Fruit fly (Drosophila melanogaster): ENCODE measurements around the gene CG5676.

The CG5676 gene

DNA sequence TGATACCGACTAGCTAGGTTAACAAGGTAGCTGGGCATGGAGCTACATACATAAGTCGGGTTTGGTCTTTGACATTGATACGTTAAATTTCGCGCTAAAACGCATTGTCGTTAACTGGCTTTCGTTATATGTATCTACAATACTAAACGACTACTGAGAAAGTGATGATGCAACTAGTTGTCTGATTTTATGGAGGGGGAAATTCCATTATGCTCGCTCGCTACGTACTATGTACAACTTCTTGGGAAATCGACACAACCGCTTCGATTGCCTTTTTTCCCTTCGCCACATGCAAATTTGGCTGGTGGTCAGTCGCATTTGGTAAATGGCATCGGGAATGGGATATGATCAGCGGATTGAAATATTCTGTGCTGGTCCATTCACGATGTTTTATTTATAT lies 35.7 kb downstream of the CG5676 start (continued):
- TF ChIP-seq chm (GFP tag; IDR thresholded peaks at IDR 0.05) (no peak), lmd (GFP tag; IDR thresholded peaks at IDR 0.05) (no peak), CG2199 (GFP tag; IDR thresholded peaks at IDR 0.05) (0 out of 3 replicates have a peak, but pooled peaks have one; percentile 32), Optix (GFP tag; IDR thresholded peaks at IDR 0.05) (no peak), CrebB (tag; optimal IDR thresholded peaks at IDR 0.05) (no peak), ERR (GFP tag; optimal IDR thresholded peaks at IDR 0.05) (no peak), CG15269 (tag; optimal IDR thresholded peaks at IDR 0.05) (no peak), Opbp (GFP tag; IDR thresholded peaks at IDR 0.05; ENCODE audit: partially characterized antibody) (no peak), gt (GFP tag; IDR thresholded peaks at IDR 0.05) (no peak), CG10366 (GFP tag; IDR thresholded peaks at IDR 0.05) (no peak), lbe (GFP tag; optimal IDR thresholded peaks at IDR 0.05) (no peak), mirr (GFP tag; optimal IDR thresholded peaks at IDR 0.05) (no peak), cad (GFP tag; optimal IDR thresholded peaks at IDR 0.05) (peak; percentile 5)

DNA sequence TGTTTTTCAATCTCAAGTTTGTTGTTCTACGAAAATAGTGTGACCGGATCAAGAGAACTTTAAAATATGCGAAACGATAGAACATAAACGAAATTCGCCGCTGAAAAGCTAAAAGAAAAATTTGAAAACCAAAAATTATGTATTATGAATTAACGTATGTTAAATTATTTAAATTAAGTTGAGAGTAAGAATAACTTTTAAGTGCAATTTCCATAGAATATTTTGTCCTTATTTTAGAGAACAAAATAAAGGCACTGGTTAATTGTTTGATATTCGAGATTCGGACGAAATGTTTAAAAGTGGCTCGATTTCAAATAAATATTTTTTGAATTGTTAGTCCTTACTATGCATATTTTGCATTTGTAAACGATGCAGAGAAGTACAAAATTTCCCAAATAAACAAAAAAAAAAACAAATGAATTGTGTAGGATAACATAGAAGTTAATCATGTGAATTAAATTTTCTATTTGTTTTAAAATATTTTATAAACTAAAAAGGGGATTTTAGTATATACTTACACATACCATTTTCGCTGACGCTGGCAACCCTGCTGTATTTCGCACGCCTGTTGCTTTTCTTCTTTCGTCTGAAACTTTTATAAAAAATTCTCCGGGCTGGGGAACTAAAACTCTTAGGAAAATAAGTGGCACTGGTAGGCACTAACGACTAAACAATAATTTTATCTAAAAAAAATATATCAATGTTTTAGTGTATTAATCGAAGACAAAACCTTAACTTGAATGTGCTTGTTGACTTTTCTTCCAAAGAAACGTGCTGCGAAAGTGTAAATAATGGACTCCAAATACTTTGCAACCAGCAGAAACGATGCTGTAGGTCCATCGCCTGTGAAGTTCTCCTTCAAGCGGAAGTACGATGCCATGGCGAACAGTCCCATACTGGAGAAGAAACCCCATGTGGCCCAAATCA lies 44.8 kb downstream of the CG5676 start, which contains the start of the genes CG5727 and ath:
Gene CG5727 (minus strand): TSS at position 51 of the 927 bp plus-strand sequence.
Gene ath (plus strand): TSS at position 513 of the 927 bp plus-strand sequence.
- peak; percentile 19 for TF ChIP-seq lilli (GFP tag; optimal IDR thresholded peaks at IDR 0.05)
- peak; percentile 11 for TF ChIP-seq CG2712 (tag; optimal IDR thresholded peaks at IDR 0.05)
- no peak for TF ChIP-seq pfk (GFP tag; optimal IDR thresholded peaks at IDR 0.05)
- TF ChIP-seq btn (GFP tag; optimal IDR thresholded peaks at IDR 0.05): no peak
- peak; percentile 7 for TF ChIP-seq CG17359 (tag; optimal IDR thresholded peaks at IDR 0.05)
- peak; percentile 51 for TF ChIP-seq CG13296 (GFP tag; optimal IDR thresholded peaks at IDR 0.05)
- peak; percentile 7 for TF ChIP-seq CG34376 (GFP tag; optimal IDR thresholded peaks at IDR 0.05)
- no peak for TF ChIP-seq CG10431 (GFP tag; optimal IDR thresholded peaks at IDR 0.05)
- TF ChIP-seq CG17829 (tag; optimal IDR thresholded peaks at IDR 0.05): peak; percentile 3
- no peak for TF ChIP-seq CG16779 (GFP tag; IDR thresholded peaks at IDR 0.05)
- no peak for TF ChIP-seq CG10654 (GFP tag; optimal IDR thresholded peaks at IDR 0.05)
- no peak for TF ChIP-seq CTCF (GFP tag; optimal IDR thresholded peaks at IDR 0.05)
- no peak for TF ChIP-seq CG2199 (GFP tag; IDR thresholded peaks at IDR 0.05)
- no peak for TF ChIP-seq CG2889 (GFP tag; IDR thresholded peaks at IDR 0.05)
- TF ChIP-seq CG33557 (GFP tag; optimal IDR thresholded peaks at IDR 0.05): peak; percentile 10
- TF ChIP-seq E2f2 (GFP tag; IDR thresholded peaks at IDR 0.05): peak; percentile 34
- TF ChIP-seq CG30431 (GFP tag; optimal IDR thresholded peaks at IDR 0.05): no peak
- TF ChIP-seq CG3995 (GFP tag; optimal IDR thresholded peaks at IDR 0.05): peak; percentile 15
- peak; percentile 11 for TF ChIP-seq CG4617 (GFP tag; optimal IDR thresholded peaks at IDR 0.05; ENCODE audit: borderline replicate concordance)
- TF ChIP-seq CG2120 (GFP tag; optimal IDR thresholded peaks at IDR 0.05): no peak
- peak; percentile 72 for TF ChIP-seq Med (GFP tag)
- TF ChIP-seq MBD-R2 (GFP tag; IDR thresholded peaks at IDR 0.05): peak; percentile 50; the same call in 1 of the 2 replicates
- no peak for TF ChIP-seq crol (GFP tag; IDR thresholded peaks at IDR 0.05)
- TF ChIP-seq run (tag; optimal IDR thresholded peaks at IDR 0.05): no peak
- no peak for TF ChIP-seq CG6175 (GFP tag; IDR thresholded peaks at IDR 0.05)
- peak; percentile 50 for TF ChIP-seq Max (GFP tag; optimal IDR thresholded peaks at IDR 0.05)
- no peak for TF ChIP-seq CG14860 (GFP tag; IDR thresholded peaks at IDR 0.05; ENCODE audit: partially characterized antibody)
- TF ChIP-seq CG17361 (GFP tag; IDR thresholded peaks at IDR 0.05): peak; percentile 61; the same call in 2 of the 3 replicates
- TF ChIP-seq CG32532 (GFP tag; IDR thresholded peaks at IDR 0.05): peak; percentile 16; the same call in 1 of the 2 replicates
- TF ChIP-seq CG31441 (GFP tag; IDR thresholded peaks at IDR 0.05): no peak
- TF ChIP-seq psq (GFP tag; optimal IDR thresholded peaks at IDR 0.05): no peak
- peak; percentile 18 for TF ChIP-seq BEAF-32 (GFP tag; optimal IDR thresholded peaks at IDR 0.05)
- no peak for TF ChIP-seq CG8924 (tag; optimal IDR thresholded peaks at IDR 0.05)
- no peak for TF ChIP-seq gt (GFP tag; IDR thresholded peaks at IDR 0.05)
- TF ChIP-seq CG1529 (GFP tag; optimal IDR thresholded peaks at IDR 0.05): no peak
- TF ChIP-seq CG13775 (GFP tag; optimal IDR thresholded peaks at IDR 0.05): peak; percentile 18
- no peak for TF ChIP-seq Doc2 (GFP tag; IDR thresholded peaks at IDR 0.05)
- TF ChIP-seq CG1602 (GFP tag; optimal IDR thresholded peaks at IDR 0.05): no peak

Data from whole organism, embryonic.